Worm (Caenorhabditis elegans) whole organism, L4/young adult: ENCODE data around the gene vit-1.

Experiments used
- W03F9.2 ChIP-seq: fragments of 150-350 bp; optimal IDR thresholded peaks from 2 replicates; lab custom pipeline; 2014; ENCODE audit warnings: missing biosample characterization, missing genetic modification characterization
- him-1 ChIP-seq: sonication (generic microtip); optimal IDR thresholded peaks from 2 replicates; lab custom pipeline; 2016; ENCODE audit warnings: missing genotype, missing genetic modification reagents, missing genetic modification characterization, missing compliant biosample characterization

ce11 chrX:7727601-7728000 lies at the start of gene vit-1:
- TF ChIP-seq him-1 (tag; lab: Kevin White, UChicago) (no peak), W03F9.2 (tag; lab: Kevin White, UChicago) (no peak)
